Fruit fly (Drosophila melanogaster): Measurements from ENCODE around the gene Jhbp4.
A peak's percentile ranks its signal among the peaks of the same experiment; 100 is the strongest.

DNA sequence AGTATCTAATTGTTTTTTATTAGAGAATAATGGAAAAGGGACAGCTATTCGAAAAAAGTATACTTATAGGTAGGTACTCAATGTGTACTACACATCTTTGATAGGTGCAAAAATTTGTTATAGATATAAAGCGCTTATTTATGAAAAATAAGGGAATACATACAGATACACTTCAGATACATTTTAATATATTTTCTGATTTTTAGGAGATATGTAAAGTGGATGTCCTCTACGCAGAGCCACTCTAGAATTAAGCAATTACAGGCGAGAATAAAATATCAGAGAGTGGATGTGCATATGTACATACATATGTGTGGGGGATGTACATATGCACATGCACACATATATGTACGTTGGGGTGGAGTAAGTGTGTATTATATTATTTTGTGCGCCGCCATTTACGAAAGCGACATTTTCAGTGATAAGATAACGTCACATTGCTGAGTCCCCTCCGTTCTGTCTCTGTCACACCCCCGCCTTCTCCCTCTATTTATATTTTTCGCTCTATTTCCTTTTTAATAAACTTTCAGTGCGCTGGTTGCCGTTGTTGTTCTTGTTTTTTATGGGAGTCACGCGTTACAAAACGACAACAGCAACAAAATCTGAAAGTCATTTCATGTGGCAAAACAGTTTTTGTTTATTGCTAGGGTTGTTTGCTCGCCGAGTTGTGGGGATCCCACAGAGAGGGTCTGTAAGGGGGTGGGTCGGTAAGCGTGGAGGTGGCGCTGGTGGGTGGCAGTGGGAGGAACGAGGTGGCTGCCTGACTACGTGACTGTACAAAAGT is 38.4 kb upstream of the Jhbp4 start:
- TF ChIP-seq CG8478 (optimal IDR thresholded peaks at IDR 0.05) = peak; percentile 61
- TF ChIP-seq CTCF (optimal IDR thresholded peaks at IDR 0.05) = no peak
